Worm (Caenorhabditis elegans) whole organism, L2 larva: ENCODE results near the gene mgl-3.

Experiments used
- C34F6.9 ChIP-seq: fragments of 150-350 bp; optimal IDR thresholded peaks from 2 replicates; lab custom pipeline; 2014; ENCODE audit warnings: missing biosample characterization, missing genetic modification characterization
- F13H6.1 ChIP-seq: sonication (generic microtip); optimal IDR thresholded peaks from 2 replicates; lab custom pipeline; 2016; ENCODE audit warnings: missing genetic modification characterization, missing compliant biosample characterization
- R02D3.7 ChIP-seq: fragments of 150-350 bp; optimal IDR thresholded peaks from 2 replicates; lab custom pipeline; 2014; ENCODE audit warnings: missing biosample characterization, missing genetic modification characterization
- Y55F3AM.14 ChIP-seq: fragments of 200-800 bp; sonication (Bioruptor generic); optimal IDR thresholded peaks from 2 replicates; lab custom pipeline; 2018; ENCODE audit warnings: mild to moderate bottlenecking, missing genetic modification characterization, missing compliant biosample characterization
- ZK546.5 ChIP-seq: sonication (generic microtip); optimal IDR thresholded peaks from 2 replicates; lab custom pipeline; 2017; ENCODE audit warnings: missing biosample characterization, missing genetic modification characterization
- alr-1 ChIP-seq: fragments of 150-350 bp; optimal IDR thresholded peaks from 2 replicates; lab custom pipeline; 2014; ENCODE audit warnings: missing biosample characterization, missing genetic modification characterization
- aly-2 ChIP-seq: fragments of 150-350 bp; optimal IDR thresholded peaks from 2 replicates; lab custom pipeline; 2014; ENCODE audit warnings: missing biosample characterization, missing genetic modification characterization
- ama-1 ChIP-seq: fragments of 150-350 bp; optimal IDR thresholded peaks from 2 replicates; lab custom pipeline; 2018; ENCODE audit warnings: inconsistent platforms
- blmp-1 ChIP-seq: sonication (generic microtip); optimal IDR thresholded peaks from 2 replicates; lab custom pipeline; 2017; ENCODE audit warnings: missing genetic modification characterization, mild to moderate bottlenecking, missing compliant biosample characterization, antibody characterized with exemption, moderate library complexity; ENCODE audit not compliant: insufficient read depth
- ceh-16 ChIP-seq: fragments of 150-350 bp; optimal IDR thresholded peaks from 2 replicates; lab custom pipeline; 2014; ENCODE audit warnings: missing biosample characterization, missing genetic modification characterization
- ceh-82 ChIP-seq: fragments of 150-350 bp; optimal IDR thresholded peaks from 2 replicates; lab custom pipeline; 2014; ENCODE audit warnings: missing biosample characterization, missing genetic modification characterization
- dmd-4 ChIP-seq: sonication (generic microtip); optimal IDR thresholded peaks from 2 replicates; lab custom pipeline; 2017; ENCODE audit warnings: missing biosample characterization, missing genetic modification characterization
- egl-27 ChIP-seq: sonication (generic microtip); optimal IDR thresholded peaks from 3 replicates; lab custom pipeline; 2017; ENCODE audit warnings: missing biosample characterization, missing genetic modification reagents, missing genetic modification characterization
- elt-1 ChIP-seq: fragments of 150-350 bp; optimal IDR thresholded peaks from 2 replicates; lab custom pipeline; 2014; ENCODE audit warnings: missing biosample characterization, missing genetic modification characterization
- elt-3 ChIP-seq: sonication (generic microtip); optimal IDR thresholded peaks from 2 replicates; lab custom pipeline; 2017; ENCODE audit warnings: missing biosample characterization, missing genetic modification characterization
- fos-1 ChIP-seq: fragments of 150-350 bp; optimal IDR thresholded peaks from 2 replicates; lab custom pipeline; 2014; ENCODE audit warnings: missing biosample characterization, missing genetic modification characterization
- gmeb-1 ChIP-seq: fragments of 150-350 bp; optimal IDR thresholded peaks from 2 replicates; lab custom pipeline; 2014; ENCODE audit warnings: missing biosample characterization, missing genetic modification characterization
- lin-11 ChIP-seq: fragments of 150-350 bp; sonication (generic microtip); optimal IDR thresholded peaks from 2 replicates; lab custom pipeline; 2014; ENCODE audit warnings: missing biosample characterization, missing genetic modification characterization, inconsistent platforms, mixed read lengths
- lin-13 ChIP-seq: fragments of 150-350 bp; optimal IDR thresholded peaks from 2 replicates; lab custom pipeline; 2014; ENCODE audit warnings: missing biosample characterization, missing genetic modification reagents, missing genetic modification characterization
- lin-39 ChIP-seq: fragments of 150-350 bp; optimal IDR thresholded peaks from 2 replicates; lab custom pipeline; 2014; ENCODE audit warnings: missing biosample characterization, missing genetic modification reagents, missing genetic modification characterization
- lsy-2 ChIP-seq, 2 experiments: fragments of 150-350 bp in 1 of 2; sonication (generic microtip) in 1 of 2; optimal IDR thresholded peaks; 2 replicates each; lab custom pipeline; 2014 to 2017; ENCODE audit warnings: missing biosample characterization in 2 of 2, missing genetic modification characterization in 2 of 2
- mab-5 ChIP-seq: fragments of 150-350 bp; optimal IDR thresholded peaks from 2 replicates; lab custom pipeline; 2014; ENCODE audit warnings: missing biosample characterization, missing genetic modification characterization
- mdl-1 ChIP-seq, 2 experiments: fragments of 150-350 bp in 1 of 2; sonication (generic microtip) in 1 of 2; optimal IDR thresholded peaks; 2 replicates each; lab custom pipeline; 2017; ENCODE audit warnings: missing biosample characterization in 2 of 2, missing genetic modification characterization in 2 of 2
- nhr-10 ChIP-seq: sonication (generic microtip); optimal IDR thresholded peaks from 2 replicates; lab custom pipeline; 2017; ENCODE audit warnings: missing biosample characterization, missing genetic modification characterization
- nhr-11 ChIP-seq: fragments of 150-350 bp; optimal IDR thresholded peaks from 2 replicates; lab custom pipeline; 2014; ENCODE audit warnings: missing biosample characterization, missing genetic modification characterization
- nhr-129 ChIP-seq: fragments of 150-350 bp; optimal IDR thresholded peaks from 2 replicates; lab custom pipeline; 2014; ENCODE audit warnings: missing biosample characterization, missing genetic modification characterization
- nhr-237 ChIP-seq: fragments of 150-350 bp; optimal IDR thresholded peaks from 2 replicates; lab custom pipeline; 2014; ENCODE audit warnings: missing biosample characterization, missing genetic modification characterization
- nhr-25 ChIP-seq: fragments of 150-350 bp; sonication (generic microtip); optimal IDR thresholded peaks from 3 replicates; lab custom pipeline; 2014; ENCODE audit warnings: missing biosample characterization, missing genetic modification characterization
- nhr-6 ChIP-seq: fragments of 150-350 bp; optimal IDR thresholded peaks from 2 replicates; lab custom pipeline; 2014; ENCODE audit warnings: missing biosample characterization, missing genetic modification characterization
- nhr-77 ChIP-seq: fragments of 150-350 bp; optimal IDR thresholded peaks from 2 replicates; lab custom pipeline; 2014; ENCODE audit warnings: missing biosample characterization, missing genetic modification characterization
- peb-1 ChIP-seq: fragments of 150-350 bp; optimal IDR thresholded peaks from 2 replicates; lab custom pipeline; 2014; ENCODE audit warnings: missing biosample characterization, missing genetic modification characterization
- sem-4 ChIP-seq: fragments of 150-350 bp; optimal IDR thresholded peaks from 2 replicates; lab custom pipeline; 2014; ENCODE audit warnings: missing biosample characterization, missing genetic modification reagents, missing genetic modification characterization
- skn-1 ChIP-seq: sonication (generic microtip); optimal IDR thresholded peaks from 2 replicates; lab custom pipeline; 2017; ENCODE audit warnings: missing biosample characterization, missing genetic modification characterization
- sma-9 ChIP-seq, 2 experiments: fragments of 150-350 bp in 1 of 2; sonication (generic microtip) in 1 of 2; optimal IDR thresholded peaks; 2 replicates each; lab custom pipeline; 2014 to 2016; ENCODE audit warnings: missing genetic modification characterization in 2 of 2, mild to moderate bottlenecking in 1 of 2, missing biosample characterization in 1 of 2, missing compliant biosample characterization in 1 of 2, missing genetic modification reagents in 1 of 2, moderate library complexity in 1 of 2
- snpc-4 ChIP-seq: fragments of 150-350 bp; optimal IDR thresholded peaks from 2 replicates; lab custom pipeline; 2014; ENCODE audit warnings: missing biosample characterization, missing genetic modification characterization
- unc-39 ChIP-seq: fragments of 150-350 bp; optimal IDR thresholded peaks from 2 replicates; lab custom pipeline; 2014; ENCODE audit warnings: missing biosample characterization, missing genetic modification characterization
- unc-55 ChIP-seq: fragments of 150-350 bp; sonication (generic microtip); optimal IDR thresholded peaks from 3 replicates; lab custom pipeline; 2014; ENCODE audit warnings: missing biosample characterization, missing genetic modification reagents, missing genetic modification characterization
- unc-62 ChIP-seq: fragments of 150-350 bp; optimal IDR thresholded peaks from 2 replicates; lab custom pipeline; 2014; ENCODE audit warnings: missing biosample characterization, missing genetic modification reagents, missing genetic modification characterization
- zag-1 ChIP-seq: fragments of 150-350 bp; optimal IDR thresholded peaks from 2 replicates; lab custom pipeline; 2014; ENCODE audit warnings: missing biosample characterization, missing genetic modification characterization
- ztf-1 ChIP-seq: fragments of 200-800 bp; sonication (Bioruptor generic); conservative IDR thresholded peaks from 2 replicates; pipeline ENCODE4 v1.3.6; 2022; ENCODE audit warnings: missing genetic modification characterization, missing compliant biosample characterization
- ztf-11 ChIP-seq: sonication (generic microtip); optimal IDR thresholded peaks from 2 replicates; lab custom pipeline; 2017; ENCODE audit warnings: missing biosample characterization, missing genetic modification characterization
- ztf-4 ChIP-seq: fragments of 150-350 bp; optimal IDR thresholded peaks from 2 replicates; lab custom pipeline; 2014; ENCODE audit warnings: missing biosample characterization, missing genetic modification characterization

Gene mgl-3

ce11 chrIV:5438705-5439104 is at the start of gene mgl-3:
mgl-3 (plus strand) TSS chrIV:5439005.
- TF ChIP-seq lsy-2 (tag; optimal IDR thresholded peaks at IDR 0.05; lab: Kevin White, UChicago) (no peak), alr-1 (tag; lab: Kevin White, UChicago) (no peak), ZK546.5 (tag; lab: Kevin White, UChicago) (no peak), nhr-77 (tag; lab: Kevin White, UChicago) (no peak), dmd-4 (tag; lab: Kevin White, UChicago) (no peak), unc-62 (GFP tag; lab: Kevin White, UChicago) (no peak), unc-39 (tag; lab: Kevin White, UChicago) (no peak), elt-1 (no peak), ceh-82 (tag; lab: Kevin White, UChicago) (no peak), F13H6.1 (tag; lab: Kevin White, UChicago) (no peak), sma-9 (GFP tag; optimal IDR thresholded peaks at IDR 0.05; lab: Kevin White, UChicago) (no peak), sma-9 (tag; optimal IDR thresholded peaks at IDR 0.05; lab: Kevin White, UChicago) (no peak)

- TF ChIP-seq lin-11 (tag; lab: Kevin White, UChicago), result no peak
- TF ChIP-seq nhr-25 (tag; lab: Kevin White, UChicago), result peak; percentile 13
- TF ChIP-seq, all 48 proteins: peak for 1
Observed at ce11 chrIV:5389951-5390350, 48.9 kb upstream of the mgl-3 start.

- TF ChIP-seq nhr-10 (tag; lab: Kevin White, UChicago) (no peak), sem-4 (no peak), ztf-11 (tag; lab: Kevin White, UChicago) (no peak), snpc-4 (tag; lab: Kevin White, UChicago) (no peak), elt-3 (tag; lab: Kevin White, UChicago) (no peak), blmp-1 (tag; lab: Kevin White, UChicago) (no peak), nhr-25 (tag; lab: Kevin White, UChicago) (no peak), sma-9 (GFP tag; optimal IDR thresholded peaks at IDR 0.05; lab: Kevin White, UChicago) (no peak), sma-9 (tag; optimal IDR thresholded peaks at IDR 0.05; lab: Kevin White, UChicago) (no peak), fos-1 (tag; lab: Kevin White, UChicago) (no peak), Y55F3AM.14 (GFP tag; lab: Kevin White, UChicago) (no peak), mab-5 (tag; lab: Kevin White, UChicago) (no peak)
Observed at ce11 chrIV:5391507-5392057, 47.2 kb upstream of the mgl-3 start, which contains the start of the genes htp-1 and ZK616.5. htp-1 (minus strand) TSS chrIV:5391557. ZK616.5 (plus strand) TSS chrIV:5391929.

- TF ChIP-seq ceh-16 (tag; lab: Kevin White, UChicago) (no peak), lsy-2 (tag; optimal IDR thresholded peaks at IDR 0.05; lab: Kevin White, UChicago) (no peak), gmeb-1 (tag; lab: Kevin White, UChicago) (peak; percentile 40), sma-9 (GFP tag; optimal IDR thresholded peaks at IDR 0.05; lab: Kevin White, UChicago) (peak; percentile 16), sma-9 (tag; optimal IDR thresholded peaks at IDR 0.05; lab: Kevin White, UChicago) (no peak), Y55F3AM.14 (GFP tag; lab: Kevin White, UChicago) (no peak), ztf-4 (no peak), fos-1 (tag; lab: Kevin White, UChicago) (peak; percentile 19)
Observed at ce11 chrIV:5393566-5393965, 45.2 kb upstream of the mgl-3 start.

ce11 chrIV:5394687-5395086 is 44.1 kb upstream of the mgl-3 start, which contains the start of the genes perm-3 and swsn-6:
perm-3 (minus strand) TSS chrIV:5394804.
swsn-6 (plus strand) TSS chrIV:5395033.
- TF ChIP-seq nhr-25 (tag; lab: Kevin White, UChicago) (peak; percentile 74), nhr-129 (tag; lab: Kevin White, UChicago) (peak; percentile 60), nhr-11 (tag; lab: Kevin White, UChicago) (no peak), lin-13 (GFP tag; lab: Kevin White, UChicago) (peak; percentile 77), mab-5 (tag; lab: Kevin White, UChicago) (peak; percentile 83), nhr-10 (tag; lab: Kevin White, UChicago) (peak; percentile 74), unc-39 (tag; lab: Kevin White, UChicago) (no peak), elt-3 (tag; lab: Kevin White, UChicago) (no peak), ZK546.5 (tag; lab: Kevin White, UChicago) (peak; percentile 25), R02D3.7 (tag; lab: Kevin White, UChicago) (peak; percentile 25), sem-4 (peak; percentile 67), lin-11 (tag; lab: Kevin White, UChicago) (peak; percentile 55), egl-27 (tag; lab: Kevin White, UChicago) (peak; percentile 70), alr-1 (tag; lab: Kevin White, UChicago) (no peak), skn-1 (tag; lab: Kevin White, UChicago) (peak; percentile 16), mdl-1 (tag; optimal IDR thresholded peaks at IDR 0.05; lab: Kevin White, UChicago) (no peak), ama-1 (lab: Kevin White, UChicago) (no peak), nhr-237 (no peak), aly-2 (tag; lab: Kevin White, UChicago) (no peak), lin-39 (tag; lab: Kevin White, UChicago) (no peak), zag-1 (peak; percentile 27), nhr-6 (tag; lab: Kevin White, UChicago) (peak; percentile 63), ztf-1 (GFP tag; lab: Robert Waterston, UW) (no peak), F13H6.1 (tag; lab: Kevin White, UChicago) (peak; percentile 77), C34F6.9 (tag; lab: Kevin White, UChicago) (peak; percentile 90), peb-1 (tag; lab: Kevin White, UChicago) (no peak), nhr-77 (tag; lab: Kevin White, UChicago) (no peak), ceh-82 (tag; lab: Kevin White, UChicago) (no peak), unc-55 (GFP tag; lab: Kevin White, UChicago) (peak; percentile 90)
